Fruit fly (Drosophila melanogaster): Measurements from ENCODE around the gene xmas.

Gene xmas

dm6 chrX:17181264-17182198 lies 22.4 kb upstream of the xmas start:
- TF ChIP-seq lz (GFP tag; optimal IDR thresholded peaks at IDR 0.05) (no peak), CG3032 (tag; optimal IDR thresholded peaks at IDR 0.05) (no peak), Gug (GFP tag; IDR thresholded peaks at IDR 0.05) (no peak), CG34406 (GFP tag; optimal IDR thresholded peaks at IDR 0.05) (peak; percentile 25), CG9139 (GFP tag; optimal IDR thresholded peaks at IDR 0.05) (no peak), achi (GFP tag; optimal IDR thresholded peaks at IDR 0.05) (peak; percentile 37), CG11762 (GFP tag; optimal IDR thresholded peaks at IDR 0.05; ENCODE audit: insufficient read depth) (no peak), dsx (GFP tag; optimal IDR thresholded peaks at IDR 0.05; ENCODE audit: poor library complexity, severe bottlenecking) (no peak), esn (GFP tag; optimal IDR thresholded peaks at IDR 0.05) (peak; percentile 48), CG6792 (GFP tag; optimal IDR thresholded peaks at IDR 0.05) (peak; percentile 37), Hr38 (GFP tag; optimal IDR thresholded peaks at IDR 0.05) (no peak), CG16779 (tag; optimal IDR thresholded peaks at IDR 0.05) (no peak), Sox15 (GFP tag; optimal IDR thresholded peaks at IDR 0.05) (no peak), CG8119 (GFP tag; IDR thresholded peaks at IDR 0.05) (peak; percentile 50; the same call in 2 of the 3 replicates), OdsH (GFP tag; optimal IDR thresholded peaks at IDR 0.05) (peak; percentile 41), ss (GFP tag; optimal IDR thresholded peaks at IDR 0.05) (no peak), CG10669 (GFP tag; optimal IDR thresholded peaks at IDR 0.05) (no peak), Sox14 (GFP tag; optimal IDR thresholded peaks at IDR 0.05) (no peak), CG3919 (GFP tag; optimal IDR thresholded peaks at IDR 0.05) (peak; percentile 23), CG15336 (GFP tag; IDR thresholded peaks at IDR 0.05) (peak; percentile 52; the same call in 1 of the 2 replicates), CG10631 (GFP tag; optimal IDR thresholded peaks at IDR 0.05) (peak; percentile 11), Met (GFP tag; optimal IDR thresholded peaks at IDR 0.05) (peak; percentile 30), CG11902 (GFP tag; optimal IDR thresholded peaks at IDR 0.05) (no peak), salr (GFP tag; optimal IDR thresholded peaks at IDR 0.05) (no peak), net (GFP tag; optimal IDR thresholded peaks at IDR 0.05) (peak; percentile 12), CG31627 (GFP tag; optimal IDR thresholded peaks at IDR 0.05) (no peak), CG6276 (GFP tag; optimal IDR thresholded peaks at IDR 0.05) (no peak), CG32006 (GFP tag; optimal IDR thresholded peaks at IDR 0.05) (peak; percentile 53), Eip78C (GFP tag) (peak; percentile 73), pdm3 (GFP tag; optimal IDR thresholded peaks at IDR 0.05) (no peak), CG6163 (GFP tag; IDR thresholded peaks at IDR 0.05) (0 out of 3 replicates have a peak, but pooled peaks have one; percentile 21), eg (GFP tag; IDR thresholded peaks at IDR 0.05) (no peak), dac (GFP tag; optimal IDR thresholded peaks at IDR 0.05) (no peak), cyc (GFP tag; optimal IDR thresholded peaks at IDR 0.05) (peak; percentile 19), Hr39 (GFP tag; optimal IDR thresholded peaks at IDR 0.05) (no peak), topi (GFP tag; optimal IDR thresholded peaks at IDR 0.05) (peak; percentile 16), Sox102F (GFP tag; optimal IDR thresholded peaks at IDR 0.05) (no peak), spab (GFP tag; optimal IDR thresholded peaks at IDR 0.05) (no peak), Ets96B (tag; optimal IDR thresholded peaks at IDR 0.05) (no peak), fkh (GFP tag; optimal IDR thresholded peaks at IDR 0.05) (no peak), Smox (GFP tag; optimal IDR thresholded peaks at IDR 0.05) (peak; percentile 33), Hr4 (GFP tag; optimal IDR thresholded peaks at IDR 0.05) (peak; percentile 10), CG4318 (GFP tag; optimal IDR thresholded peaks at IDR 0.05) (no peak), svp (GFP tag) (peak; percentile 69), Eip75B (GFP tag; optimal IDR thresholded peaks at IDR 0.05) (no peak), Eip93F (GFP tag; optimal IDR thresholded peaks at IDR 0.05) (no peak), Lpt (GFP tag; optimal IDR thresholded peaks at IDR 0.05) (no peak), CG11294 (GFP tag; IDR thresholded peaks at IDR 0.05) (no peak), acj6 (GFP tag; optimal IDR thresholded peaks at IDR 0.05) (peak; percentile 34), fd85E (GFP tag; optimal IDR thresholded peaks at IDR 0.05) (no peak), CG7368 (GFP tag; optimal IDR thresholded peaks at IDR 0.05) (no peak)

Measured in whole organism, prepupa.